Worm (Caenorhabditis elegans): Measurements from ENCODE around the gene pms-2.

pms-2 gene

ce11 chrV:11531100-11531499 lies 39.3 kb downstream of the pms-2 start (continued):
- TF ChIP-seq C34B4.2 (tag; optimal IDR thresholded peaks at IDR 0.05) (no peak), unc-30 (tag; optimal IDR thresholded peaks at IDR 0.05) (no peak), sptf-1 (tag; optimal IDR thresholded peaks at IDR 0.05) (no peak), ama-1 (optimal IDR thresholded peaks at IDR 0.05) (no peak), isw-1 (GFP tag; IDR thresholded peaks at IDR 0.05) (no peak), C04F5.9 (tag; optimal IDR thresholded peaks at IDR 0.05) (no peak), F16B12.6 (tag; optimal IDR thresholded peaks at IDR 0.05) (no peak), nhr-90 (tag; optimal IDR thresholded peaks at IDR 0.05; ENCODE audit: poor library complexity) (peak; percentile 76), nhr-71 (tag; optimal IDR thresholded peaks at IDR 0.05) (peak; percentile 82), vab-15 (tag; optimal IDR thresholded peaks at IDR 0.05) (no peak), ztf-11 (tag; optimal IDR thresholded peaks at IDR 0.05) (no peak), ets-5 (GFP tag; IDR thresholded peaks at IDR 0.05) (no peak), unc-86 (tag; optimal IDR thresholded peaks at IDR 0.05) (no peak), nhr-77 (tag; optimal IDR thresholded peaks at IDR 0.05) (no peak), lin-14 (GFP tag; optimal IDR thresholded peaks at IDR 0.05) (peak; percentile 94), egl-13 (tag; optimal IDR thresholded peaks at IDR 0.05) (no peak), aha-1 (tag; optimal IDR thresholded peaks at IDR 0.05) (no peak), skn-1 (tag; optimal IDR thresholded peaks at IDR 0.05) (no peak), lin-35 (GFP tag; optimal IDR thresholded peaks at IDR 0.05) (peak in 1 of 2 experiments; percentile 72), lin-39 (tag; optimal IDR thresholded peaks at IDR 0.05) (no peak), unc-98 (GFP tag; IDR thresholded peaks at IDR 0.05) (no peak), dpl-1 (GFP tag; optimal IDR thresholded peaks at IDR 0.05) (peak in 2 of 3 experiments; percentile 22 to 36), ceh-63 (GFP tag; optimal IDR thresholded peaks at IDR 0.05) (no peak), nhr-28 (tag; optimal IDR thresholded peaks at IDR 0.05) (no peak), fkh-8 (tag; optimal IDR thresholded peaks at IDR 0.05) (no peak), hlh-17 (GFP tag; optimal IDR thresholded peaks at IDR 0.05; ENCODE audit: borderline replicate concordance) (no peak), tlp-1 (tag; optimal IDR thresholded peaks at IDR 0.05) (no peak), irx-1 (tag; optimal IDR thresholded peaks at IDR 0.05) (no peak), grh-1 (GFP tag; IDR thresholded peaks at IDR 0.05) (peak; percentile 87), nhr-20 (tag; optimal IDR thresholded peaks at IDR 0.05) (peak; percentile 90), egl-27 (tag; optimal IDR thresholded peaks at IDR 0.05) (peak in 1 of 2 experiments; percentile 12), ces-1 (GFP tag; optimal IDR thresholded peaks at IDR 0.05) (no peak), elt-2 (tag; optimal IDR thresholded peaks at IDR 0.05) (no peak), nhr-237 (tag; optimal IDR thresholded peaks at IDR 0.05) (no peak), alr-1 (tag; optimal IDR thresholded peaks at IDR 0.05; ENCODE audit: borderline replicate concordance) (no peak), ceh-82 (tag; optimal IDR thresholded peaks at IDR 0.05) (peak in 1 of 3 experiments; percentile 23), fkh-4 (tag; optimal IDR thresholded peaks at IDR 0.05; ENCODE audit: borderline replicate concordance) (no peak), fos-1 (tag; optimal IDR thresholded peaks at IDR 0.05) (peak; percentile 45), snu-23 (GFP tag; optimal IDR thresholded peaks at IDR 0.05) (peak; percentile 83), zip-4 (GFP tag; optimal IDR thresholded peaks at IDR 0.05) (no peak), rnt-1 (tag; optimal IDR thresholded peaks at IDR 0.05) (peak; percentile 42), efl-1 (optimal IDR thresholded peaks at IDR 0.05) (peak; percentile 20 to 39), efl-1 (GFP tag; optimal IDR thresholded peaks at IDR 0.05 in 1 of 2) (peak in 1 of 2 experiments; percentile 6), sup-37 (GFP tag; optimal IDR thresholded peaks at IDR 0.05) (no peak), lin-15B (tag; optimal IDR thresholded peaks at IDR 0.05) (no peak), lsy-2 (tag; optimal IDR thresholded peaks at IDR 0.05) (peak; percentile 56 to 84), Y116A8C.19 (tag; optimal IDR thresholded peaks at IDR 0.05; ENCODE audit: borderline replicate concordance) (no peak), pag-3 (tag; optimal IDR thresholded peaks at IDR 0.05; ENCODE audit: borderline replicate concordance, insufficient read depth) (no peak), fkh-10 (GFP tag; optimal IDR thresholded peaks at IDR 0.05) (no peak), pqm-1 (tag; optimal IDR thresholded peaks at IDR 0.05) (no peak), C16A3.4 (tag; optimal IDR thresholded peaks at IDR 0.05) (peak; percentile 49), ceh-88 (GFP tag; IDR thresholded peaks at IDR 0.05) (peak; percentile 29; the same call in 1 of the 2 replicates), jun-1 (tag; optimal IDR thresholded peaks at IDR 0.05) (no peak)

Measured in whole organism, L1 larva.